Worm (Caenorhabditis elegans) whole organism, L4/young adult: ENCODE data around the gene zipt-7.1.

Experiments
- W03F9.2 ChIP-seq: fragments of 150-350 bp; optimal IDR thresholded peaks from 2 replicates; lab custom pipeline; 2014; ENCODE audit warnings: missing biosample characterization, missing genetic modification characterization
- dao-5 ChIP-seq: sonication (generic microtip); optimal IDR thresholded peaks from 2 replicates; lab custom pipeline; 2016; ENCODE audit warnings: missing genotype, missing genetic modification characterization, moderate library complexity, missing compliant biosample characterization
- him-1 ChIP-seq: sonication (generic microtip); optimal IDR thresholded peaks from 2 replicates; lab custom pipeline; 2016; ENCODE audit warnings: missing genotype, missing genetic modification reagents, missing genetic modification characterization, missing compliant biosample characterization

DNA sequence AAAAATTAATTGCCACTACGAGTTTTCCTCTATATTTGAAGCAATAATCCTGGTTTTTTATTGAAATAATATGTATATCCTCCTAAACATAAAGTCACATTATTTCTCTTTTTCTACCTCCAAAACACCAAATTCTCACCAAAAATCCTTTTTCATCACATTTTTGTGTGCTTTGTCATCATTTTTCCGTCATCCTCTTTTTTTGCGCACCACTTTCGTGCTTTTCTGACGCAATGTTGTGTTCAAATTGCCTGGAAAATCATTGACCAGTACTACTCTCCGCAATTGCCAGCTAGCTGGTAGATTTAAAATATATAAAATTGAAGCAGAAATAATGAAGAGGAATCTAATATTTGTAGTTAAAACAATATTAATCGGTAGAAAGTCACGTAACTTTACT, 19.9 kb downstream of the zipt-7.1 start:
- no peak for TF ChIP-seq him-1 (tag; lab: Kevin White, UChicago)
- TF ChIP-seq W03F9.2 (tag; lab: Kevin White, UChicago): no peak
- no peak for TF ChIP-seq dao-5
